Worm (Caenorhabditis elegans) whole organism, late embryonic: ENCODE results near the gene Y37H2A.13.

Experiments used
- che-1 ChIP-seq: sonication (generic microtip); optimal IDR thresholded peaks from 2 replicates; lab custom pipeline; 2016; ENCODE audit warnings: mild to moderate bottlenecking, missing genetic modification characterization, missing compliant biosample characterization
- pqm-1 ChIP-seq: sonication (generic microtip); optimal IDR thresholded peaks from 2 replicates; lab custom pipeline; 2016; ENCODE audit warnings: missing genetic modification characterization, missing compliant biosample characterization

DNA sequence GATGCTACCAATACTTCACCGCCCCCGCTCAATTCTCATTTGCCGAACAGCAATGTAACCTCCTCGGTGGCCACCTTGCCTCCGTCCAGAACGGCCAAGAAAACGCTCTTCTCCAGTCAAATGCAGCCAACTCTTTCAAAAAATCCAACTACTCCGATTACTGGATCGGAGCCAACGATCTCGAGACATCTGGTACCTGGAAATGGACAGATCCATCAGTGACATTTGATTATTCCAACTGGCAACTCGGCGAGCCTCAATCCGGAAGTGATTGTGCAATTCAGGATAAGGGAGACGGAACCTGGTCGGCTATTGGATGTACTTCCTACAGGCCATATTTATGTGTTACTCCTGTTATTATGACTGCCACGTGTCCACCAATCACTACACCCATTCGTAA is 15.5 kb downstream of the Y37H2A.13 start:
- TF ChIP-seq pqm-1 (tag; lab: Kevin White, UChicago) = no peak
- no peak for TF ChIP-seq che-1 (tag; lab: Kevin White, UChicago)
